Worm (Caenorhabditis elegans) whole organism, mixed stage, embryonic: ENCODE measurements around the gene C37H5.5.

Source experiments
- M03D4.4 ChIP-seq: sonication (generic microtip); optimal IDR thresholded peaks from 2 replicates; lab custom pipeline; 2017; ENCODE audit warnings: mild to moderate bottlenecking, missing genetic modification characterization, missing compliant biosample characterization
- bed-3 ChIP-seq: fragments of 200-800 bp; sonication (Bioruptor generic); optimal IDR thresholded peaks from 3 replicates; lab custom pipeline; 2018; ENCODE audit warnings: mild to moderate bottlenecking, missing genetic modification characterization, moderate library complexity, missing compliant biosample characterization
- ceh-39 ChIP-seq: fragments of 150-350 bp; optimal IDR thresholded peaks from 2 replicates; lab custom pipeline; 2014; ENCODE audit warnings: missing biosample characterization, missing genetic modification characterization
- ceh-83 ChIP-seq: fragments of 200-800 bp; sonication (Bioruptor generic); optimal IDR thresholded peaks from 2 replicates; lab custom pipeline; 2018; ENCODE audit warnings: mild to moderate bottlenecking, missing genetic modification characterization, missing compliant biosample characterization
- ces-1 ChIP-seq: fragments of 150-350 bp; optimal IDR thresholded peaks from 2 replicates; lab custom pipeline; 2014; ENCODE audit warnings: missing biosample characterization, missing genetic modification reagents, missing genetic modification characterization
- cnd-1 ChIP-seq: fragments of 200-800 bp; sonication (Bioruptor generic); optimal IDR thresholded peaks from 2 replicates; lab custom pipeline; 2018; ENCODE audit warnings: mild to moderate bottlenecking, missing genetic modification characterization, missing compliant biosample characterization
- drap-1 ChIP-seq: fragments of 200-800 bp; sonication (Bioruptor generic); optimal IDR thresholded peaks from 3 replicates; lab custom pipeline; 2018; ENCODE audit warnings: mild to moderate bottlenecking, missing genetic modification characterization, missing compliant biosample characterization
- elt-1 ChIP-seq: sonication (generic microtip); optimal IDR thresholded peaks from 2 replicates; lab custom pipeline; 2017; ENCODE audit warnings: missing genetic modification characterization, mild to moderate bottlenecking, missing compliant biosample characterization, antibody characterized with exemption, moderate library complexity, borderline replicate concordance; ENCODE audit not compliant: insufficient read depth
- elt-3 ChIP-seq: fragments of 150-350 bp; optimal IDR thresholded peaks from 2 replicates; lab custom pipeline; 2014; ENCODE audit warnings: missing biosample characterization, missing genetic modification characterization
- flh-1 ChIP-seq: fragments of 200-800 bp; sonication (Bioruptor generic); optimal IDR thresholded peaks from 2 replicates; lab custom pipeline; 2018; ENCODE audit warnings: mild to moderate bottlenecking, missing genetic modification characterization, moderate library complexity, missing compliant biosample characterization
- ham-2 ChIP-seq: fragments of 200-800 bp; sonication (Bioruptor generic); optimal IDR thresholded peaks from 2 replicates; lab custom pipeline; 2018; ENCODE audit warnings: mild to moderate bottlenecking, missing genetic modification characterization, missing compliant biosample characterization
- hlh-1 ChIP-seq: fragments of 150-350 bp; optimal IDR thresholded peaks from 2 replicates; lab custom pipeline; 2014; ENCODE audit warnings: missing biosample characterization, missing genetic modification reagents, missing genetic modification characterization
- lin-13 ChIP-seq: fragments of 150-350 bp; optimal IDR thresholded peaks from 2 replicates; lab custom pipeline; 2014; ENCODE audit warnings: missing biosample characterization, missing genetic modification characterization
- lin-32 ChIP-seq: fragments of 200-800 bp; sonication (Bioruptor generic); optimal IDR thresholded peaks from 2 replicates; lab custom pipeline; 2018; ENCODE audit warnings: mild to moderate bottlenecking, missing genetic modification characterization, missing compliant biosample characterization
- lsy-2 ChIP-seq: fragments of 150-350 bp; optimal IDR thresholded peaks from 2 replicates; lab custom pipeline; 2014; ENCODE audit warnings: missing biosample characterization, missing genetic modification characterization
- mab-5 ChIP-seq: fragments of 150-350 bp; optimal IDR thresholded peaks from 2 replicates; lab custom pipeline; 2014; ENCODE audit warnings: missing biosample characterization, missing genetic modification characterization
- mep-1 ChIP-seq: fragments of 150-350 bp; optimal IDR thresholded peaks from 2 replicates; lab custom pipeline; 2017; ENCODE audit warnings: missing biosample characterization, missing genetic modification reagents, missing genetic modification characterization, inconsistent platforms
- nhr-2 ChIP-seq: fragments of 150-350 bp; optimal IDR thresholded peaks from 2 replicates; lab custom pipeline; 2014; ENCODE audit warnings: missing biosample characterization, missing genetic modification characterization
- nhr-237 ChIP-seq: fragments of 150-350 bp; optimal IDR thresholded peaks from 2 replicates; lab custom pipeline; 2014; ENCODE audit warnings: missing biosample characterization, missing genetic modification characterization
- nhr-28 ChIP-seq: fragments of 150-350 bp; optimal IDR thresholded peaks from 2 replicates; lab custom pipeline; 2014; ENCODE audit warnings: missing biosample characterization, missing genetic modification characterization
- nhr-76 ChIP-seq: sonication (generic microtip); optimal IDR thresholded peaks from 2 replicates; lab custom pipeline; 2017; ENCODE audit warnings: missing biosample characterization, missing genetic modification characterization
- pha-4 ChIP-seq: fragments of 150-350 bp; optimal IDR thresholded peaks from 2 replicates; lab custom pipeline; 2018; ENCODE audit warnings: missing biosample characterization, missing genetic modification reagents, missing genetic modification characterization
- sem-2 ChIP-seq: fragments of 200-800 bp; sonication (Bioruptor generic); optimal IDR thresholded peaks from 2 replicates; lab custom pipeline; 2018; ENCODE audit warnings: mild to moderate bottlenecking, missing genetic modification characterization, missing compliant biosample characterization
- sptf-1 ChIP-seq: sonication (generic microtip); optimal IDR thresholded peaks from 2 replicates; lab custom pipeline; 2017; ENCODE audit warnings: mild to moderate bottlenecking, missing genetic modification characterization, moderate library complexity, missing compliant biosample characterization
- tbx-8 ChIP-seq: fragments of 200-800 bp; sonication (Bioruptor generic); optimal IDR thresholded peaks from 2 replicates; lab custom pipeline; 2018; ENCODE audit warnings: mild to moderate bottlenecking, missing genetic modification characterization, moderate library complexity, missing compliant biosample characterization
- unc-120 ChIP-seq: sonication (generic microtip); optimal IDR thresholded peaks from 2 replicates; lab custom pipeline; 2017; ENCODE audit warnings: missing genetic modification characterization, missing compliant biosample characterization; ENCODE audit not compliant: poor library complexity, severe bottlenecking
- unc-39 ChIP-seq: fragments of 150-350 bp; optimal IDR thresholded peaks from 2 replicates; lab custom pipeline; 2014; ENCODE audit warnings: missing biosample characterization, missing genetic modification characterization
- unc-62 ChIP-seq: fragments of 150-350 bp; optimal IDR thresholded peaks from 2 replicates; lab custom pipeline; 2014; ENCODE audit warnings: missing biosample characterization, missing genetic modification reagents, missing genetic modification characterization
- ztf-11 ChIP-seq: fragments of 150-350 bp; optimal IDR thresholded peaks from 2 replicates; lab custom pipeline; 2014; ENCODE audit warnings: missing biosample characterization, missing genetic modification characterization

C37H5.5 gene

DNA sequence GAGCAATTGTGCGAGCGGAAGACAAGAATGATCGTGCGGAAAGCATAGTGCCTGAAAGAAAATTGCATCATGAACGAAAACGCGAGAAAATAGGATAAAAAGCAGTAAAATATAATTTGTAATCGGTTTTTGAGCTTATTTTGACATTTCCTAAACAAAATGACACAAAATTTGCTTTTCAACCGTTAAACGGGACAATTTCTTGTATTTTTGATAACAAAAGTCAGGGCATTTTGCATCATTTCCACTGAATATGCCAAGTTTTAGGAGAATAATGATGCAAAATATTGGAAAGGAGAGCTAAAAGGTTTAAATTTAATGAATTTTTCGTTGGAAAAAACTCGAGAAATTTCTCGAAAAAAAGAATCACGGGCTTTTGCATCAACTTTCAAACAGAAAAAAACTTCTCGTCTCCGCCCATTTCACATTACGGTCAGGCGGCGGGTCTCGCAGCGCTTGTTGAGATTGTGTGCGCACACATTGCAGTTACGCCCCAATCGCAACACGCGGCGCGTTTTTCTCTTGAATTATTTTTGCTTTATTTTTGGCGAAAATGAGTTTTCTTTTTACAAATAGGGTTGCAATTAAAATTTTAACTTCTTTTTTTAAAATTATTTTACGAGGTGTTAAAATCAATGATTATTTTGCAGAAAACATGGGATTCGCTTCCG lies at the start of gene C37H5.5, which contains the start of gene hsp-6:
Gene C37H5.5 (plus strand): TSS at position 651 of the 671 bp plus-strand sequence.
Gene hsp-6 (minus strand): TSS at position 51 of the 671 bp plus-strand sequence.
- TF ChIP-seq ces-1 (peak; percentile 65), nhr-237 (tag; lab: Kevin White, UChicago) (peak; percentile 79), ztf-11 (tag; lab: Kevin White, UChicago) (no peak), pha-4 (tag; lab: Kevin White, UChicago) (peak; percentile 24), drap-1 (peak; percentile 10), lin-13 (tag; lab: Kevin White, UChicago) (peak; percentile 83), M03D4.4 (tag; lab: Kevin White, UChicago) (peak; percentile 4), hlh-1 (tag; lab: Kevin White, UChicago) (peak; percentile 67), flh-1 (GFP tag; lab: Kevin White, UChicago) (no peak), unc-120 (tag; lab: Kevin White, UChicago) (peak; percentile 49), mab-5 (tag; lab: Kevin White, UChicago) (no peak), mep-1 (peak; percentile 91), unc-62 (peak; percentile 19), lsy-2 (tag; lab: Kevin White, UChicago) (peak; percentile 88), elt-3 (tag; lab: Kevin White, UChicago) (no peak), cnd-1 (tag; lab: Kevin White, UChicago) (peak; percentile 18), sem-2 (GFP tag; lab: Kevin White, UChicago) (no peak), sptf-1 (tag; lab: Kevin White, UChicago) (peak; percentile 58), nhr-2 (tag; lab: Kevin White, UChicago) (peak; percentile 22)

DNA sequence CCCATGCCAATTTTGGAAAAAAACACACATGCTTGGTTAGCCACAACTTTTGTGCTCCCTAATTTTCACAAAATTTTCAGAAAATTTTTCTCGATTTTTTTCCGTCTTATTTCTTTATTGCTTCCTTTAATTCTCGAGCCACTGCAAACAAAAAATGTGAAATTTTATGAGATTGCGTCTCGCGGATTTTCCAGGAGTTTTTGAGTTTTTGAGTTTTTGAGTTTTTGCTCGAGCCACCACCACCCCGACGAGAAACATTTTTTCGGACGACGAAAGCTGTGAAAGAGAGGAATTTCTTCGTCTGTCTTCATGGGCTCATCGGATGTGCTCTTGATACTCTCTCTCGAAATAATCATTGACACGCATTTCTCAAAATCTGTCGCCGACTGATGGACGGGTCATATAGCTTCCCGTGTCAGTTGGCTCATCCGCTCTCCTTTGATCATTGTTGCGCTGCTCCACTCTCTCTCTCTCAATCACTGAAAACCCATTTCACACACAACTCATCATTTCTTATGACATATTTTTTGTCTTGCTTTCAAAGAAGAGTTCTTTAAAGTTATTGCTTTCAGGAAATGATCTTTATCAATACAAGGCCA lies 49.7 kb upstream of the C37H5.5 start, which contains the start of gene C18G1.1:
Gene C18G1.1 (plus strand): TSS at position 573 of the 599 bp plus-strand sequence.
- TF ChIP-seq sem-2 (GFP tag; lab: Kevin White, UChicago) (no peak), ztf-11 (tag; lab: Kevin White, UChicago) (no peak), ceh-83 (GFP tag; lab: Kevin White, UChicago) (no peak), unc-62 (peak; percentile 99), elt-1 (no peak), hlh-1 (tag; lab: Kevin White, UChicago) (peak; percentile 89), unc-120 (tag; lab: Kevin White, UChicago) (peak; percentile 26), mab-5 (tag; lab: Kevin White, UChicago) (no peak), nhr-237 (tag; lab: Kevin White, UChicago) (no peak), nhr-28 (no peak)

DNA sequence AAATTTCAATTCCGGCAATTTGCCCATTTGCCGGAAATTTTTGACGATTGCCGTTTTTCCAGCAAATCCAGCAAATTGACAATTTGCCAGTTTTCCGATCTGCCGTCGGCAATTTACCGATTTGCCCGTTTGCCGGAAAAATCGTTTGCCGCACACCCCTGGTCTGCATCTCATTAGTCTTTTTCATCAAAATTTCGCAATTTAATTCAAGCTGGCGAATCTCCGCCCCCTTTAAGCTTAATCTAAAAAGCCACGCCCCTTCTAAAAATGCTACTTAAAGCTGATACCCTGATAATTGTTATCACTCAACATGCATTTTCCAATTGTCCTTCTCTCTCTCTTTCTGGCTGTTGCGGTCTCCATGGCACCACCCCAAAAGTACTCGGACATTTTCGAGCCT lies 43.8 kb upstream of the C37H5.5 start, which contains the start of gene Y60C6A.1:
Gene Y60C6A.1 (plus strand): TSS at position 301 of the 400 bp plus-strand sequence.
- TF ChIP-seq ham-2 (no peak), sem-2 (GFP tag; lab: Kevin White, UChicago) (no peak)

DNA sequence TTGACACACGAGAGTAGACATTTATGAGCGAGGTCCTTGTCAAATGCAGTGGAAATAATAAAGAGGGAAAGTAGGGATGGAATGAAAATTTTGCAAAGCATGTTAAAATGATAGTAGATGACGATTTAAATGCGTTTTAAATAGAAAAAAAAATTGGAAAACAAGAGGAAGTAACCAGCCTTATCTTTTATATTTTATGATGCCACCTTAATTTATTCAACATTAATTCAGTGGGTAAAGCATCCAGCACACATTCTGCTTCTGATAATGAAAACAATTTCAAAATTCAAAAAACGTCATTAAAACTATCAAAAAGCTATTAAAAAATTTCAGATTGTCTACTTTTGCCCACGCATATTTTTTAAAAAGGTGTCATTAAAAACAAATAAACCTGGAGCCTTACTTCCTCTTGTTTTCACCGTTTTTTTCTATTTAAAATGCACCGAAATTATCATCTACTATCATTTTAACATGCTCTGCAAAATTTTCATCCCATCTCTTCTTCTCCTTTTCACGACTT lies 41.8 kb upstream of the C37H5.5 start, which contains the start of the genes Y60C6A.2 and Y60C6A.3:
Gene Y60C6A.2 (minus strand): TSS at position 101 of the 520 bp plus-strand sequence.
Gene Y60C6A.3 (plus strand): TSS at position 470 of the 520 bp plus-strand sequence.
- no peak for TF ChIP-seq nhr-28
- no peak for TF ChIP-seq elt-3 (tag; lab: Kevin White, UChicago)
- no peak for TF ChIP-seq nhr-2 (tag; lab: Kevin White, UChicago)
- TF ChIP-seq ceh-39, result no peak
- no peak for TF ChIP-seq sptf-1 (tag; lab: Kevin White, UChicago)
- TF ChIP-seq drap-1, result no peak
- TF ChIP-seq ceh-83 (GFP tag; lab: Kevin White, UChicago), result no peak

DNA sequence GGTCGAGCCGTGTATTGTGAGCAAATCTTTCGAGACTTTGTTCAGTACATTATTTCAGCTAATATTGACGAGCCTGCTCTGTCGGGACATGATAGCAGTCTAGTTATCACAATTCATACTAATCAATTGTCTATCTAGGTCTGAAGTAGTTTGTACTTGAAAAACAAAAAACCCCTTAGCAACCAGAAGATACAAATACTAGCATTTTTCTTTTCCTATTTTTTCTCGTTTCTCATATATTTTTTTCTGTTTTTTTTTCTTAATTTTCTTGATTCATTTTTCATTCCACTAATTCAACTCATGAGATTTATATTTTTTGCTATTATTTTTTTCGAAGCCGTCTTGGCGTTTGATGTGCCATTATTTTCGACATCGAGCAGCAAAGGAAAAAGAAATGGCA lies 40.0 kb upstream of the C37H5.5 start, which contains the start of gene R02F11.9:
Gene R02F11.9 (plus strand): TSS at position 301 of the 400 bp plus-strand sequence.
- TF ChIP-seq M03D4.4 (tag; lab: Kevin White, UChicago), result no peak
- no peak for TF ChIP-seq hlh-1 (tag; lab: Kevin White, UChicago)
- no peak for TF ChIP-seq bed-3
- TF ChIP-seq nhr-76, result no peak
- TF ChIP-seq unc-62, result no peak
- TF ChIP-seq ham-2, result no peak
- no peak for TF ChIP-seq unc-39 (tag; lab: Kevin White, UChicago)
- no peak for TF ChIP-seq elt-3 (tag; lab: Kevin White, UChicago)
- no peak for TF ChIP-seq nhr-28
- no peak for TF ChIP-seq tbx-8 (GFP tag; lab: Kevin White, UChicago)
- no peak for TF ChIP-seq drap-1
- TF ChIP-seq sem-2 (GFP tag; lab: Kevin White, UChicago), result no peak
- TF ChIP-seq mab-5 (tag; lab: Kevin White, UChicago), result no peak
- no peak for TF ChIP-seq unc-120 (tag; lab: Kevin White, UChicago)
- TF ChIP-seq pha-4 (tag; lab: Kevin White, UChicago), result no peak
- TF ChIP-seq lin-32 (GFP tag; lab: Kevin White, UChicago), result no peak
- no peak for TF ChIP-seq lin-13 (tag; lab: Kevin White, UChicago)
